Worm (Caenorhabditis elegans): ENCODE data around the gene tyr-2.

Gene tyr-2

ce11 chrIII:13716831-13717230, 27.2 kb upstream of the tyr-2 start (continued):
- no peak for TF ChIP-seq elt-2 (tag; optimal IDR thresholded peaks at IDR 0.05)
- TF ChIP-seq lin-15B (tag; optimal IDR thresholded peaks at IDR 0.05) = no peak

ce11 chrIII:13717505-13717904, 26.5 kb upstream of the tyr-2 start:
- TF ChIP-seq jun-1 (tag; optimal IDR thresholded peaks at IDR 0.05) (peak; percentile 4), nhr-19 (GFP tag; conservative IDR thresholded peaks at IDR 0.05) (no peak; the same call in 1 of the 2 replicates), C04F5.9 (tag; optimal IDR thresholded peaks at IDR 0.05) (no peak), ceh-88 (GFP tag; IDR thresholded peaks at IDR 0.05) (no peak; the same call in 1 of the 2 replicates), lin-39 (tag; optimal IDR thresholded peaks at IDR 0.05) (no peak), mep-1 (tag; optimal IDR thresholded peaks at IDR 0.05) (peak; percentile 60), efl-3 (GFP tag; optimal IDR thresholded peaks at IDR 0.05) (peak; percentile 14), aha-1 (tag; optimal IDR thresholded peaks at IDR 0.05) (no peak), nhr-76 (tag; optimal IDR thresholded peaks at IDR 0.05) (no peak), skn-1 (tag; optimal IDR thresholded peaks at IDR 0.05) (peak; percentile 12), rnt-1 (tag; optimal IDR thresholded peaks at IDR 0.05) (peak; percentile 25), C34B4.2 (tag; optimal IDR thresholded peaks at IDR 0.05) (no peak), F16B12.6 (tag; optimal IDR thresholded peaks at IDR 0.05) (no peak), elt-2 (tag; optimal IDR thresholded peaks at IDR 0.05) (no peak), ces-1 (GFP tag; optimal IDR thresholded peaks at IDR 0.05) (no peak), tbx-2 (tag; optimal IDR thresholded peaks at IDR 0.05) (no peak), efl-1 (optimal IDR thresholded peaks at IDR 0.05) (peak; percentile 53 to 74), efl-1 (GFP tag; optimal IDR thresholded peaks at IDR 0.05 in 1 of 2) (peak; percentile 27 to 93), mef-2 (tag; optimal IDR thresholded peaks at IDR 0.05) (no peak), sox-4 (tag; optimal IDR thresholded peaks at IDR 0.05) (no peak), grh-1 (GFP tag; IDR thresholded peaks at IDR 0.05) (no peak), blmp-1 (tag; optimal IDR thresholded peaks at IDR 0.05) (peak; percentile 70), ceh-8 (GFP tag; optimal IDR thresholded peaks at IDR 0.05) (no peak), unc-30 (tag; optimal IDR thresholded peaks at IDR 0.05) (no peak), pag-3 (tag; optimal IDR thresholded peaks at IDR 0.05; ENCODE audit: borderline replicate concordance, insufficient read depth) (no peak), pqm-1 (tag; optimal IDR thresholded peaks at IDR 0.05) (no peak), zip-4 (GFP tag; optimal IDR thresholded peaks at IDR 0.05) (no peak), ama-1 (optimal IDR thresholded peaks at IDR 0.05) (peak; percentile 23), nhr-71 (tag; optimal IDR thresholded peaks at IDR 0.05) (peak; percentile 44), snpc-4 (tag; optimal IDR thresholded peaks at IDR 0.05) (no peak), egl-27 (tag; optimal IDR thresholded peaks at IDR 0.05) (peak in 1 of 2 experiments; percentile 8), unc-86 (tag; optimal IDR thresholded peaks at IDR 0.05) (peak; percentile 1), swsn-7 (tag; optimal IDR thresholded peaks at IDR 0.05) (peak; percentile 24), nhr-20 (tag; optimal IDR thresholded peaks at IDR 0.05) (no peak), egl-13 (tag; optimal IDR thresholded peaks at IDR 0.05) (no peak), mdl-1 (tag; optimal IDR thresholded peaks at IDR 0.05) (peak in 1 of 2 experiments; percentile 32), unc-62 (GFP tag; optimal IDR thresholded peaks at IDR 0.05) (no peak), lin-35 (GFP tag; optimal IDR thresholded peaks at IDR 0.05) (peak; percentile 51 to 57), nhr-237 (tag; optimal IDR thresholded peaks at IDR 0.05) (no peak), nhr-12 (tag; optimal IDR thresholded peaks at IDR 0.05) (no peak), fkh-10 (GFP tag; optimal IDR thresholded peaks at IDR 0.05) (peak; percentile 1), lin-15B (tag; optimal IDR thresholded peaks at IDR 0.05) (no peak), vab-15 (tag; optimal IDR thresholded peaks at IDR 0.05) (no peak), tlp-1 (tag; optimal IDR thresholded peaks at IDR 0.05) (no peak), nhr-85 (tag) (no peak), fkh-8 (tag; optimal IDR thresholded peaks at IDR 0.05) (peak; percentile 61), fos-1 (tag; optimal IDR thresholded peaks at IDR 0.05) (no peak), elt-3 (tag; optimal IDR thresholded peaks at IDR 0.05) (no peak), ceh-82 (tag; optimal IDR thresholded peaks at IDR 0.05) (peak in 2 of 3 experiments; percentile 57 to 69), sup-37 (GFP tag; optimal IDR thresholded peaks at IDR 0.05) (no peak), C16A3.4 (tag; optimal IDR thresholded peaks at IDR 0.05) (peak; percentile 17), fkh-4 (tag; optimal IDR thresholded peaks at IDR 0.05; ENCODE audit: borderline replicate concordance) (no peak)
